Worm (Caenorhabditis elegans): ENCODE data around the gene Y32B12B.4.

DNA sequence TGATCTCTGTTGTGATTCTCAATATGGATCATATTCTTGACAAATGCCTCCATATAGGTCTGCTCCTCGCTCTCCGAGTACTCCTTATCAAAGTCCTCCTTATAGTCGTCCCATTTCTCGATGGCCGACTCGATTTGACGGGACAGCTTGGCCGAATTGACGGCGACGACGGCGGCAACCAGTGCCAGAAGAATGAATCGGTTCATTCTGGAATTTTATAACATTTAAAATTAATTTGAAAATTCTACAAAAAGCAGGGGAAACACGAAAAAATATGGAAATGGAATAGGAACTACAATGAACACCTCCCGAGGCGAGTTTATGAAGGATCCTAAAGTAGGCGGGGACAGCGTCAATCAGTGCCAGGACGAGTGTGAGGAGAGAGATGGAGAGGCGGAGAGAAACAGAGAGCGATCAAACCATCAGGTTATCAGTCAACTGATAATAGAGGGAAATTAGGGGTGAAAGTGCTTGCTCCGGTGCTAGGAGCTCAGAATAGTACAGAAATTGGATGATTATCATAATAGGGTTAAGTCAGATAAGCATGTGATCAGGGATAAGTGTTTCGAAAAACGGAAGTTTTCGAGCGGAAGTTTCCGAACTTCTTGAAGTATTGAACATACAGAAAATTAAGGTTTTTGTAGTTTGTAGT, 42.1 kb downstream of the Y32B12B.4 start, which contains the start of gene cpl-1:
- TF ChIP-seq sem-2 (GFP tag; optimal IDR thresholded peaks at IDR 0.05) (no peak), mep-1 (tag; optimal IDR thresholded peaks at IDR 0.05) (no peak), lin-13 (tag; optimal IDR thresholded peaks at IDR 0.05) (no peak), sptf-1 (tag; optimal IDR thresholded peaks at IDR 0.05) (no peak), mab-5 (tag; optimal IDR thresholded peaks at IDR 0.05) (no peak), unc-62 (GFP tag; optimal IDR thresholded peaks at IDR 0.05) (no peak), elt-3 (tag; optimal IDR thresholded peaks at IDR 0.05) (no peak), lsy-2 (tag; optimal IDR thresholded peaks at IDR 0.05) (no peak), pha-4 (tag; optimal IDR thresholded peaks at IDR 0.05) (no peak), elt-1 (tag; optimal IDR thresholded peaks at IDR 0.05; ENCODE audit: borderline replicate concordance, insufficient read depth) (no peak), snpc-4 (tag; optimal IDR thresholded peaks at IDR 0.05) (no peak), ces-1 (GFP tag; optimal IDR thresholded peaks at IDR 0.05) (no peak)
